Worm (Caenorhabditis elegans) whole organism, mixed stage, embryonic: ENCODE data around the gene T21D12.7.

Experiments
- M03D4.4 ChIP-seq: sonication (generic microtip); optimal IDR thresholded peaks from 2 replicates; lab custom pipeline; 2017; ENCODE audit warnings: mild to moderate bottlenecking, missing genetic modification characterization, missing compliant biosample characterization
- bed-3 ChIP-seq: fragments of 200-800 bp; sonication (Bioruptor generic); optimal IDR thresholded peaks from 3 replicates; lab custom pipeline; 2018; ENCODE audit warnings: mild to moderate bottlenecking, missing genetic modification characterization, moderate library complexity, missing compliant biosample characterization
- blmp-1 ChIP-seq: fragments of 150-350 bp; optimal IDR thresholded peaks from 2 replicates; lab custom pipeline; 2014; ENCODE audit warnings: missing biosample characterization, missing genetic modification characterization
- ceh-39 ChIP-seq: fragments of 150-350 bp; optimal IDR thresholded peaks from 2 replicates; lab custom pipeline; 2014; ENCODE audit warnings: missing biosample characterization, missing genetic modification characterization
- ceh-43 ChIP-seq: fragments of 200-800 bp; sonication (Bioruptor generic); optimal IDR thresholded peaks from 2 replicates; lab custom pipeline; 2018; ENCODE audit warnings: mild to moderate bottlenecking, missing genetic modification characterization, moderate library complexity, missing compliant biosample characterization
- ceh-83 ChIP-seq: fragments of 200-800 bp; sonication (Bioruptor generic); optimal IDR thresholded peaks from 2 replicates; lab custom pipeline; 2018; ENCODE audit warnings: mild to moderate bottlenecking, missing genetic modification characterization, missing compliant biosample characterization
- ces-1 ChIP-seq: fragments of 150-350 bp; optimal IDR thresholded peaks from 2 replicates; lab custom pipeline; 2014; ENCODE audit warnings: missing biosample characterization, missing genetic modification reagents, missing genetic modification characterization
- cnd-1 ChIP-seq: fragments of 200-800 bp; sonication (Bioruptor generic); optimal IDR thresholded peaks from 2 replicates; lab custom pipeline; 2018; ENCODE audit warnings: mild to moderate bottlenecking, missing genetic modification characterization, missing compliant biosample characterization
- drap-1 ChIP-seq: fragments of 200-800 bp; sonication (Bioruptor generic); optimal IDR thresholded peaks from 3 replicates; lab custom pipeline; 2018; ENCODE audit warnings: mild to moderate bottlenecking, missing genetic modification characterization, missing compliant biosample characterization
- elt-1 ChIP-seq: sonication (generic microtip); optimal IDR thresholded peaks from 2 replicates; lab custom pipeline; 2017; ENCODE audit warnings: missing genetic modification characterization, mild to moderate bottlenecking, missing compliant biosample characterization, antibody characterized with exemption, moderate library complexity, borderline replicate concordance; ENCODE audit not compliant: insufficient read depth
- elt-3 ChIP-seq: fragments of 150-350 bp; optimal IDR thresholded peaks from 2 replicates; lab custom pipeline; 2014; ENCODE audit warnings: missing biosample characterization, missing genetic modification characterization
- flh-1 ChIP-seq: fragments of 200-800 bp; sonication (Bioruptor generic); optimal IDR thresholded peaks from 2 replicates; lab custom pipeline; 2018; ENCODE audit warnings: mild to moderate bottlenecking, missing genetic modification characterization, moderate library complexity, missing compliant biosample characterization
- ham-2 ChIP-seq: fragments of 200-800 bp; sonication (Bioruptor generic); optimal IDR thresholded peaks from 2 replicates; lab custom pipeline; 2018; ENCODE audit warnings: mild to moderate bottlenecking, missing genetic modification characterization, missing compliant biosample characterization
- hlh-1 ChIP-seq: fragments of 150-350 bp; optimal IDR thresholded peaks from 2 replicates; lab custom pipeline; 2014; ENCODE audit warnings: missing biosample characterization, missing genetic modification reagents, missing genetic modification characterization
- lin-13 ChIP-seq: fragments of 150-350 bp; optimal IDR thresholded peaks from 2 replicates; lab custom pipeline; 2014; ENCODE audit warnings: missing biosample characterization, missing genetic modification characterization
- lin-32 ChIP-seq: fragments of 200-800 bp; sonication (Bioruptor generic); optimal IDR thresholded peaks from 2 replicates; lab custom pipeline; 2018; ENCODE audit warnings: mild to moderate bottlenecking, missing genetic modification characterization, missing compliant biosample characterization
- lsy-2 ChIP-seq: fragments of 150-350 bp; optimal IDR thresholded peaks from 2 replicates; lab custom pipeline; 2014; ENCODE audit warnings: missing biosample characterization, missing genetic modification characterization
- mab-5 ChIP-seq: fragments of 150-350 bp; optimal IDR thresholded peaks from 2 replicates; lab custom pipeline; 2014; ENCODE audit warnings: missing biosample characterization, missing genetic modification characterization
- mep-1 ChIP-seq: fragments of 150-350 bp; optimal IDR thresholded peaks from 2 replicates; lab custom pipeline; 2017; ENCODE audit warnings: missing biosample characterization, missing genetic modification reagents, missing genetic modification characterization, inconsistent platforms
- mls-2 ChIP-seq: sonication (generic microtip); optimal IDR thresholded peaks from 2 replicates; lab custom pipeline; 2016; ENCODE audit warnings: mild to moderate bottlenecking, missing genetic modification characterization, moderate library complexity, missing compliant biosample characterization
- nhr-12 ChIP-seq: fragments of 150-350 bp; optimal IDR thresholded peaks from 2 replicates; lab custom pipeline; 2014; ENCODE audit warnings: missing biosample characterization, missing genetic modification characterization
- nhr-2 ChIP-seq: fragments of 150-350 bp; optimal IDR thresholded peaks from 2 replicates; lab custom pipeline; 2014; ENCODE audit warnings: missing biosample characterization, missing genetic modification characterization
- nhr-237 ChIP-seq: fragments of 150-350 bp; optimal IDR thresholded peaks from 2 replicates; lab custom pipeline; 2014; ENCODE audit warnings: missing biosample characterization, missing genetic modification characterization
- nhr-28 ChIP-seq: fragments of 150-350 bp; optimal IDR thresholded peaks from 2 replicates; lab custom pipeline; 2014; ENCODE audit warnings: missing biosample characterization, missing genetic modification characterization
- nhr-76 ChIP-seq: sonication (generic microtip); optimal IDR thresholded peaks from 2 replicates; lab custom pipeline; 2017; ENCODE audit warnings: missing biosample characterization, missing genetic modification characterization
- pha-4 ChIP-seq: fragments of 150-350 bp; optimal IDR thresholded peaks from 2 replicates; lab custom pipeline; 2018; ENCODE audit warnings: missing biosample characterization, missing genetic modification reagents, missing genetic modification characterization
- sem-2 ChIP-seq: fragments of 200-800 bp; sonication (Bioruptor generic); optimal IDR thresholded peaks from 2 replicates; lab custom pipeline; 2018; ENCODE audit warnings: mild to moderate bottlenecking, missing genetic modification characterization, missing compliant biosample characterization
- snpc-4 ChIP-seq: fragments of 150-350 bp; optimal IDR thresholded peaks from 2 replicates; lab custom pipeline; 2014; ENCODE audit warnings: missing biosample characterization, missing genetic modification characterization
- sptf-1 ChIP-seq: sonication (generic microtip); optimal IDR thresholded peaks from 2 replicates; lab custom pipeline; 2017; ENCODE audit warnings: mild to moderate bottlenecking, missing genetic modification characterization, moderate library complexity, missing compliant biosample characterization
- tbx-8 ChIP-seq: fragments of 200-800 bp; sonication (Bioruptor generic); optimal IDR thresholded peaks from 2 replicates; lab custom pipeline; 2018; ENCODE audit warnings: mild to moderate bottlenecking, missing genetic modification characterization, moderate library complexity, missing compliant biosample characterization
- unc-120 ChIP-seq: sonication (generic microtip); optimal IDR thresholded peaks from 2 replicates; lab custom pipeline; 2017; ENCODE audit warnings: missing genetic modification characterization, missing compliant biosample characterization; ENCODE audit not compliant: poor library complexity, severe bottlenecking
- unc-39 ChIP-seq: fragments of 150-350 bp; optimal IDR thresholded peaks from 2 replicates; lab custom pipeline; 2014; ENCODE audit warnings: missing biosample characterization, missing genetic modification characterization
- unc-62 ChIP-seq: fragments of 150-350 bp; optimal IDR thresholded peaks from 2 replicates; lab custom pipeline; 2014; ENCODE audit warnings: missing biosample characterization, missing genetic modification reagents, missing genetic modification characterization
- zip-8 ChIP-seq: fragments of 150-350 bp; optimal IDR thresholded peaks from 2 replicates; lab custom pipeline; 2014; ENCODE audit warnings: missing biosample characterization, missing genetic modification characterization
- ztf-11 ChIP-seq: fragments of 150-350 bp; optimal IDR thresholded peaks from 2 replicates; lab custom pipeline; 2014; ENCODE audit warnings: missing biosample characterization, missing genetic modification characterization

Gene T21D12.7

DNA sequence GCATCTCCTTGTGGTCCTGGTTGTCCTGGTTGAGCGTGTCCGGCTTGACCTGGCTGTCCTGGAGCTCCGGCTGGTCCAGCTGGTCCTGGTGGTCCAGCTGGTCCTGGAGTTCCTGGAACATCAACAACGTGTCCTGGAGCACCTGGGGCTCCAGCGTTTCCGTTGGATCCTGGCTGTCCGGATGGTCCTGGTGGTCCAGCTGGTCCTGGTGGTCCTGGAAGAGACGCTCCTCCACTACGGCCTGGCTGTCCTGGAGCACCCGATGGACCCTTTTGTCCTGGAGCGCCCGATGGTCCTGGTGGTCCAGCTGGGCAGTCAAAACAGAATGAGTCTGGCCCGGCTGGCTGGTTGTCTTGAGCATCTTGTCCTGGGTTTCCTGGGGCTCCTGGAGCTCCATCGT is 34.4 kb upstream of the T21D12.7 start:
- TF ChIP-seq mab-5 (tag; lab: Kevin White, UChicago) = no peak
- no peak for TF ChIP-seq mep-1
- no peak for TF ChIP-seq ham-2 (GFP tag; lab: Kevin White, UChicago)
- TF ChIP-seq unc-62 (GFP tag; lab: Kevin White, UChicago) = no peak
- no peak for TF ChIP-seq lin-32
- no peak for TF ChIP-seq lin-13 (tag; lab: Kevin White, UChicago)
- no peak for TF ChIP-seq ces-1 (GFP tag; lab: Kevin White, UChicago)
- no peak for TF ChIP-seq unc-120 (tag; lab: Kevin White, UChicago)
- TF ChIP-seq, all 35 proteins: peak for 0

DNA sequence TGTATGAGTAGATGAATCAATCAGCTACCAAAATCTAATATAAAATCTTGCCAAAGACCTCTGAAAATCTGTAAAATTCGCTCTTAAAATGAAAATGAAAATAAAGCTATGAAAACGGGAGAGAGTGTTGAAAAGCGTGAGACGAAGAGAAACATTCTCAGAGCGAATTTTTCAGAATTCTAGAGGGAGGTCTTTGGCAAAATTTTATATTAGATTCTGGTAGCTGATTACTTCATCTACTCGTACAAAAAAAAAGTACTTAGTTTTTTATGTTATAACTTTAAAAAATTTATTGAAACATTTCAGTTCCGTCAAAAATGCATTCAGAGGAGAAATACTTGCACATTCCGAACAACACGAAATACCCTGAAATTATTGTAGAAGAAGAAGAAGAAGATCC is 33.5 kb upstream of the T21D12.7 start, which contains the start of gene drl-1:
drl-1 (plus strand) TSS at position 301 of the 400 bp plus-strand sequence.
- TF ChIP-seq bed-3 (GFP tag; lab: Kevin White, UChicago) (no peak), tbx-8 (GFP tag; lab: Kevin White, UChicago) (no peak), pha-4 (tag; lab: Kevin White, UChicago) (no peak), nhr-28 (tag; lab: Kevin White, UChicago) (no peak), mls-2 (tag; lab: Kevin White, UChicago) (no peak), ces-1 (GFP tag; lab: Kevin White, UChicago) (no peak), hlh-1 (tag; lab: Kevin White, UChicago) (no peak), nhr-237 (tag; lab: Kevin White, UChicago) (no peak), zip-8 (tag; lab: Kevin White, UChicago) (no peak), elt-1 (tag; lab: Kevin White, UChicago) (no peak), nhr-12 (tag; lab: Kevin White, UChicago) (no peak), sptf-1 (no peak)
- TF ChIP-seq, all 35 proteins: peak for 0

DNA sequence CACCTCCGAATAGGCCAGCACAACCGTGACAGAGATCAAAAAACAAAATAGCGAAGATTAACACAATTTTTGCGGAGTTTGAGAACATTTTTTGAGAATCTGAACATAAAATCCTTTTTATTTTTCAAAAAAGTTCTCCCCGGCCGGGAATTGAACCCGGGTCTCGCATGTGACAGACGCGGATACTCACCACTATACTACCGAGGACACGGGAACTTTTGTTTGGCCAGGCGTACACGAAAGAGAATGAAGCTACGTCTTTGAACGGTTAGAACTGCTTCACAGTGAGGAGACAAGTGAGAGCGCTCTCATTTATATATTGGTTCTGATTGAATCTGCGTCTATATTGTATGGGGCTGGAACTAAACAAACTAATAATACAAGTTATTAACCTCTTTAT is 31.2 kb upstream of the T21D12.7 start, which contains the start of gene grl-26:
grl-26 (minus strand) TSS at position 318 of the 400 bp plus-strand sequence.
- TF ChIP-seq flh-1 (no peak), nhr-28 (tag; lab: Kevin White, UChicago) (no peak), pha-4 (tag; lab: Kevin White, UChicago) (peak; percentile 3), elt-1 (tag; lab: Kevin White, UChicago) (no peak), nhr-237 (tag; lab: Kevin White, UChicago) (no peak), mls-2 (tag; lab: Kevin White, UChicago) (peak; percentile 47), ztf-11 (tag; lab: Kevin White, UChicago) (no peak), zip-8 (tag; lab: Kevin White, UChicago) (no peak), sem-2 (GFP tag; lab: Kevin White, UChicago) (peak; percentile 38), bed-3 (GFP tag; lab: Kevin White, UChicago) (peak; percentile 24), unc-120 (tag; lab: Kevin White, UChicago) (peak; percentile 65), hlh-1 (tag; lab: Kevin White, UChicago) (peak; percentile 52), ceh-39 (tag; lab: Kevin White, UChicago) (no peak), cnd-1 (tag; lab: Kevin White, UChicago) (peak; percentile 38), lin-13 (tag; lab: Kevin White, UChicago) (no peak), lin-32 (peak; percentile 67), ham-2 (GFP tag; lab: Kevin White, UChicago) (no peak), blmp-1 (tag; lab: Kevin White, UChicago) (no peak), ceh-43 (GFP tag; lab: Kevin White, UChicago) (peak; percentile 10), mab-5 (tag; lab: Kevin White, UChicago) (no peak), ceh-83 (GFP tag; lab: Kevin White, UChicago) (peak; percentile 67), unc-39 (tag; lab: Kevin White, UChicago) (no peak), elt-3 (tag; lab: Kevin White, UChicago) (no peak), M03D4.4 (tag; lab: Kevin White, UChicago) (peak; percentile 59), sptf-1 (peak; percentile 78), snpc-4 (no peak), nhr-76 (tag; lab: Kevin White, UChicago) (no peak), lsy-2 (tag; lab: Kevin White, UChicago) (no peak), drap-1 (GFP tag; lab: Kevin White, UChicago) (peak; percentile 66), mep-1 (peak; percentile 26), ces-1 (GFP tag; lab: Kevin White, UChicago) (no peak), unc-62 (GFP tag; lab: Kevin White, UChicago) (no peak), nhr-2 (tag; lab: Kevin White, UChicago) (no peak), nhr-12 (tag; lab: Kevin White, UChicago) (no peak), tbx-8 (GFP tag; lab: Kevin White, UChicago) (no peak)
